Fruit fly (Drosophila melanogaster): ENCODE measurements around the gene CG7560.

DNA sequence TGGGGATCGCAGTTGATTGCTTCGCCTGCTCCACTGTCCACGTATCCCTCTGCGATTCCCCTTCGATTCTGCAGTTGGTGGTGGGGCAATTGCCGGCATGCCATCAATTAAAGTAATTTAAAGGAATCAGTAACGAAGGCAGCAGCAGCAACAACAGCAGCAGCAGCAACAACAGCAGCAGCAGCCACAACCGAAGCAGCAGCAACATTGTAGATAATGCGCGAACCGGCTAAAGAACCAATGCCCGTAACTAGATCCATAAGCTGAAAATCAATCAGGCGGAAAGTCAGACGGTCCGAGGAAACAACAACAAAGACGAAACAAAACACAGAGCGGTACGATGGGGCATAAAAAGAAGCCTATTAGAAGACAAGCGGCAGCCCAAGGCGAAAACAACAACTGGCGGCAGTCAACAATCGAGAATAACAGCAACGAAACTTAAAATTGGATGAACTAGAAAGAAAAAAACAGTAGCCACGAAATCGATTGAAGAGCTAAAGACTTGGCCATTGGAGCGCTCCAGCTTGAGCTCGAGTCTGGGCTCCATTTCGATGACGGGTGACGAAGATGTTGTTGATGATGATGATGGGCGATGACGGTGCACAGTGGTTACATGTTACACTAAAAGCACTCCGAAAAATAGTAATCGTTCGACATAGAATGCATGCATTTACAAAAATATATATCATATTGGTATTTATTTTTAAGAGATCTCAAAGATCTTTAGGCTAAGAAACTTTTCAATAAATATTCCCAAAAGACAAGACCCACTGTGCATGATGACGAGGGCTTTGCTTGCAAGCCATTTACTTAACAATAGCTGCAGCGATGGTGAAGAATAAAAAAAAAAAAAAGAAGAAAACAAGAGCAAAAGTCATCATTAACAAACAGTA lies 19.4 kb upstream of the CG7560 start:
- TF ChIP-seq Sin3A (optimal IDR thresholded peaks at IDR 0.05) = no peak
- TF ChIP-seq h (optimal IDR thresholded peaks at IDR 0.05) = no peak
- no peak for TF ChIP-seq psq (optimal IDR thresholded peaks at IDR 0.05)
